Fruit fly (Drosophila melanogaster): ENCODE data around the gene CG3651.
A peak's percentile ranks its signal among the peaks of the same experiment; 100 is the strongest.

CG3651 gene

DNA sequence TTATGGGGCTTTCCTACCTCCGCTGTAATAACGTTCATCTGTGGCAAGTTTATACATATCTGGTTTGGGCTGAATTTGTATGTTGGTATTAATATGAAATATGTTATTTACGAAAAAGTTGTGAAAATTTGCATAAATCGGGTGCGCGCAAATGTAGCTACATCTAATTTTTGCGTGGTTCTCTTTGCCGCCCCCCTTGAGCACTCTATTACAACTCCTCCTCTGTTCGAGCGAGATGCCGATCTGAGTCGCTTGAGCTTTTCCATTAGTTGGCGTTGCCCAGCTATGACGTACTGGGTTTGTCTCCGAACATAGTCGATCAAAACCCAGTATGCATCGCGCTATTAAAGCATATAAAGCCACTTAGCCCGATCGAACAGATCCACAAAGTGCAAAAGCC, 12.5 kb upstream of the CG3651 start, which contains the start of gene CG6675:
TSS of gene CG6675 (plus strand) at position 301 of the 400 bp plus-strand sequence.
- TF ChIP-seq woc (GFP tag; optimal IDR thresholded peaks at IDR 0.05) (no peak), Sp1 (GFP tag; optimal IDR thresholded peaks at IDR 0.05) (no peak), Dif (GFP tag; optimal IDR thresholded peaks at IDR 0.05; ENCODE audit: partially characterized antibody) (no peak), sv (GFP tag; optimal IDR thresholded peaks at IDR 0.05) (no peak), Rel (GFP tag; optimal IDR thresholded peaks at IDR 0.05) (no peak), Rel (tag; optimal IDR thresholded peaks at IDR 0.05) (no peak), N (GFP tag; optimal IDR thresholded peaks at IDR 0.05) (no peak), tai (GFP tag; optimal IDR thresholded peaks at IDR 0.05) (no peak), sage (GFP tag; optimal IDR thresholded peaks at IDR 0.05) (no peak), Jra (GFP tag; optimal IDR thresholded peaks at IDR 0.05) (no peak), usp (GFP tag; optimal IDR thresholded peaks at IDR 0.05) (no peak), jim (GFP tag; optimal IDR thresholded peaks at IDR 0.05) (no peak), Vsx2 (GFP tag; optimal IDR thresholded peaks at IDR 0.05; ENCODE audit: partially characterized antibody) (no peak), foxo (GFP tag; optimal IDR thresholded peaks at IDR 0.05) (no peak), rgr (GFP tag; optimal IDR thresholded peaks at IDR 0.05) (no peak), ey (GFP tag; optimal IDR thresholded peaks at IDR 0.05) (no peak), OdsH (GFP tag; optimal IDR thresholded peaks at IDR 0.05) (no peak)

DNA sequence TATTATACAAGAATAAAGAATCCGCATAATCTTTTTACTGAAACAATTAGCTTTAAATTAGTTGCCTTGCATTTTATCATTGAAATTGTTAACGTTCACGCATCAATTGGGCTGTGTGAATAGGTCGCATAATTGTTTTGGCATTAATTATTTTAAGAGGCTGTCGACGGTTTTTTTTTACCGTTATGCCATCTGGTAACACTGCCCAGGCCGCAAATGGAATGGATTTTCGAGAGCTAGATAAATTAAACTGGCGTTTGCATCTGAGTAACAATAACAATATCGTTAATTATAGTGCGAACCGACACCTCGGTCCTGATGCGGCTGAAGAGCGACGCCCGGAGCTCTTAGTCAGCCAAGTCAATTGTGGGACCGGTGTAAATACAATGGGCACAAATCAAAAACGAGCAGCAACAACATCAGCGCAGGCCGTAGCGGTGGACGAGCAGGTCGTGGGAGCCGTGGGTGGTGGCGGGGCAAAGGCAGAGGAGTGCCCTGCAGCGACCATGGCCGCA, 570 bp downstream of the CG3651 start:
- TF ChIP-seq usp (GFP tag; optimal IDR thresholded peaks at IDR 0.05) (no peak), Myc (optimal IDR thresholded peaks at IDR 0.05) (peak; percentile 11), Hr83 (GFP tag; optimal IDR thresholded peaks at IDR 0.05; ENCODE audit: poor library complexity, severe bottlenecking) (no peak), woc (GFP tag; optimal IDR thresholded peaks at IDR 0.05) (peak; percentile 63), OdsH (GFP tag; optimal IDR thresholded peaks at IDR 0.05) (no peak), lola (GFP tag; optimal IDR thresholded peaks at IDR 0.05) (peak; percentile 92), CrebA (GFP tag; optimal IDR thresholded peaks at IDR 0.05; ENCODE audit: borderline replicate concordance) (no peak), pan (optimal IDR thresholded peaks at IDR 0.05) (no peak), sv (GFP tag; optimal IDR thresholded peaks at IDR 0.05) (no peak), sage (GFP tag; optimal IDR thresholded peaks at IDR 0.05) (no peak), HLH106 (tag; optimal IDR thresholded peaks at IDR 0.05) (peak; percentile 25), Vsx2 (GFP tag; optimal IDR thresholded peaks at IDR 0.05; ENCODE audit: partially characterized antibody) (no peak), N (GFP tag; optimal IDR thresholded peaks at IDR 0.05) (peak; percentile 92), fru (GFP tag; optimal IDR thresholded peaks at IDR 0.05) (no peak), Dif (GFP tag; optimal IDR thresholded peaks at IDR 0.05; ENCODE audit: partially characterized antibody) (no peak), Hr78 (GFP tag; optimal IDR thresholded peaks at IDR 0.05) (peak; percentile 70)

DNA sequence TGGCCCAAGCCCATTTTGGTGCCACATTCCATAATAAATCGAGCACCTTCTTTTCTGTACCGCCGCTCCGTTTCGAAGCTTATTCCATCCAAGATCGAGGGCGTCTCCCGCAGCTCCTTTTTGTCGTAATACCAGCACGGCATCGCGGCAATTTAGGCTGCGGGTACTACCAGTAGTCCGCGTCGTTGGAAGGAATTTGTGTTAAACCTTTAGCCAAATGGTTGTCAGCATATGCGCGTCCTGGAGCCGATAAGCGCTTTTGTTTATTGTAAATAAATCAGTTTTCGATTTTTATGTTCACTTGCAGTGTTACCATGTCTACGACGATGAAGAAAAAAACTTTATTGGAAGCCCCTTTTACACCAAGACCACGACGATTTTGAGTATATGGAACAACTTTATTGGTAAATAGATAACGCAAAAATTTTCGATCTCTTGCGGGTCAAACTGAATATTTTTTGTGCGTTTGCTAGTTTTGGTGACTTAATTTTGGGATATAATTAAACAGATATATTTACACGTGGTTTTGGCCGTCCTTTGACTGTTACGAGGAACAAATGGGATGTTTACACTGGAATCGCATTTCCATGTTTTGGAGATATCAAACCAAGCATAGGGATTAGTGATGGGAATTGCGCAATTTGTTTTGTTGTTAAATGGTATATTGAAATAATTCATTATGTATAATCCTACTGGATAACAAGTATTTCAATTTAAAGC, 8.6 kb downstream of the CG3651 start, which contains the start of gene CycK:
TSS of gene CycK (minus strand) at position 562 of the 720 bp plus-strand sequence.
- TF ChIP-seq N (GFP tag; optimal IDR thresholded peaks at IDR 0.05) (peak; percentile 65), CrebA (GFP tag; optimal IDR thresholded peaks at IDR 0.05; ENCODE audit: borderline replicate concordance) (no peak), Hnf4 (GFP tag; optimal IDR thresholded peaks at IDR 0.05) (peak; percentile 32), Mio (GFP tag; optimal IDR thresholded peaks at IDR 0.05) (no peak), CG9705 (GFP tag; optimal IDR thresholded peaks at IDR 0.05) (no peak), woc (GFP tag; optimal IDR thresholded peaks at IDR 0.05) (peak; percentile 74), ey (GFP tag; optimal IDR thresholded peaks at IDR 0.05) (no peak), Rel (GFP tag; optimal IDR thresholded peaks at IDR 0.05) (no peak), Rel (tag; optimal IDR thresholded peaks at IDR 0.05) (peak; percentile 8), jim (GFP tag; optimal IDR thresholded peaks at IDR 0.05) (no peak), foxo (GFP tag; optimal IDR thresholded peaks at IDR 0.05) (peak in 1 of 2 experiments; percentile 3), Dif (GFP tag; optimal IDR thresholded peaks at IDR 0.05; ENCODE audit: partially characterized antibody) (no peak), Myc (optimal IDR thresholded peaks at IDR 0.05) (peak; percentile 53), dl (GFP tag; optimal IDR thresholded peaks at IDR 0.05; ENCODE audit: insufficient read depth in 1 of 2, partially characterized antibody in 2 of 2) (no peak), Jra (GFP tag; optimal IDR thresholded peaks at IDR 0.05) (no peak), HLH106 (tag; optimal IDR thresholded peaks at IDR 0.05) (peak; percentile 43), Abd-B (GFP tag; optimal IDR thresholded peaks at IDR 0.05) (no peak)

DNA sequence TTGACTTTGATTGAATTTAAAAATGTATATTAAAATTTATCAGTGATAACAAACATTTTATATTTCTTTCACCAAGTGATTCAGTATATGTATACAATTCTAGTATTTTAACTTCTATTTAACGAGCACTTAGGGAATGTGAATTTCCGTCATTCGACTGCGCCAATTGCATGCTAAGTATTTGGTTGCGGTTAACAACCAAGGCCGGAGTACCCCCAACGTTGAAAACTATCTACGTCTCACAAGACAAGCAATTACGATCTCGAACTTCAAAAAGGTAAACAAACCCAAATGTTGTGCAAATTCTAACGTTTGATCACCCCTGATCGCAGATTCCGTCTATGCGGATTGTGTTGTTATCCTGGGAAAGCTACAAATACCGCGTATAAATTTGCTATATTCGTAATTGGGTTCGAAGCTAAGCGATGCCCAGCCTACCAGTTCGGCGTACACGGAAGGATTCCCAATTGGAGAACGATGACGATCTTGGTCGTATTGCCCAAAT, 10.1 kb downstream of the CG3651 start, which contains the start of gene CG42748:
TSS of gene CG42748 (plus strand) at position 51 of the 505 bp plus-strand sequence.
- TF ChIP-seq Dif (GFP tag; optimal IDR thresholded peaks at IDR 0.05; ENCODE audit: partially characterized antibody) (no peak), woc (GFP tag; optimal IDR thresholded peaks at IDR 0.05) (peak; percentile 11), HLH106 (tag; optimal IDR thresholded peaks at IDR 0.05) (peak; percentile 30), sv (GFP tag; optimal IDR thresholded peaks at IDR 0.05) (no peak), foxo (GFP tag; optimal IDR thresholded peaks at IDR 0.05) (peak in 1 of 2 experiments; percentile 29), br (GFP tag; optimal IDR thresholded peaks at IDR 0.05) (no peak), jim (GFP tag; optimal IDR thresholded peaks at IDR 0.05) (no peak)
